Worm (Caenorhabditis elegans): ENCODE data around the gene H38K22.7.

The H38K22.7 gene

DNA sequence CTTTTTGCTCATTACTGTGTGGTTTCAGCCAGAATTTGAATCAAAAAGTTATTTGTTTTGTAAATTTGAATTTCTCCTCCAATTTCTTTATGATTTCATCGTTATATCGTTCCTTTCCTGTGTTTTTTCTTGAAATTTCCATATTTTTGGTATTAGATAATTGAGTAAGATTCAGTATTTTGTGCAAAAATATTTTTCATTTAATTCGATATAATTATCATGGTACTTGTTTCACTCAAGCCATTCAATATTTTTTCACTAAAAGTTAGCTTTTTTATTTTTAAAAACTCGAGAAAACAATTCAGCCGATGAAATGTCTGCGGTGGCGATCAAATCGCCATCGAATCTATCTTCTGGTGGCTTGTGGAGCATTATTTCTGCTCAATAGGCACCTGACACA lies 23.5 kb downstream of the H38K22.7 start, which contains the start of gene hse-5:
TSS of gene hse-5 (plus strand) at position 301 of the 400 bp plus-strand sequence.
- TF ChIP-seq hlh-17 (GFP tag; optimal IDR thresholded peaks at IDR 0.05; ENCODE audit: borderline replicate concordance) (no peak), sptf-1 (tag; optimal IDR thresholded peaks at IDR 0.05) (no peak), fkh-8 (tag; optimal IDR thresholded peaks at IDR 0.05) (no peak), pqm-1 (tag; optimal IDR thresholded peaks at IDR 0.05) (no peak), lsy-2 (tag; optimal IDR thresholded peaks at IDR 0.05) (no peak), mab-9 (GFP tag; IDR thresholded peaks at IDR 0.05) (no peak), tlp-1 (tag; optimal IDR thresholded peaks at IDR 0.05) (no peak), egl-27 (tag; optimal IDR thresholded peaks at IDR 0.05) (no peak), ceh-88 (GFP tag; IDR thresholded peaks at IDR 0.05) (no peak), pax-3 (tag; optimal IDR thresholded peaks at IDR 0.05) (no peak), C34B4.2 (tag; optimal IDR thresholded peaks at IDR 0.05) (no peak)

DNA sequence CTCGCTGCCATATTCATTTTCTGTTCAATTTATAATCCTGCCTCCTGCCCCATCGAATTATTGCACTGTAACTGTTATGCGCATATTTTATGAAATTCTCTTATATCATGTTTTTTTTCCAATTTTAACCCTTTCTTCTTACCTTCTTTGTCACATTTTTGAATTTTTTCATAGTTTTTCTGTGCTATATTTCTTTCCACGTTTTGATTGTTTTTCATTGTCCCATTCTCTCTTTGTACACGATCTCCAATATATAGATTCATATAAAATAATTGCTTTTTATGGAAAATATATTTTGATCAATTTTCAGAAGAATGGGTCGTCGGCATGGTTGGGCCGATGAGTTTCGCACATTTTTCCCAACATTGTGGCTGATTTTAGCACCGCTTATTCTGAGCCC lies 28.3 kb downstream of the H38K22.7 start, which contains the start of gene B0285.6:
TSS of gene B0285.6 (plus strand) at position 301 of the 400 bp plus-strand sequence.
- no peak for TF ChIP-seq zag-1 (tag; optimal IDR thresholded peaks at IDR 0.05)

DNA sequence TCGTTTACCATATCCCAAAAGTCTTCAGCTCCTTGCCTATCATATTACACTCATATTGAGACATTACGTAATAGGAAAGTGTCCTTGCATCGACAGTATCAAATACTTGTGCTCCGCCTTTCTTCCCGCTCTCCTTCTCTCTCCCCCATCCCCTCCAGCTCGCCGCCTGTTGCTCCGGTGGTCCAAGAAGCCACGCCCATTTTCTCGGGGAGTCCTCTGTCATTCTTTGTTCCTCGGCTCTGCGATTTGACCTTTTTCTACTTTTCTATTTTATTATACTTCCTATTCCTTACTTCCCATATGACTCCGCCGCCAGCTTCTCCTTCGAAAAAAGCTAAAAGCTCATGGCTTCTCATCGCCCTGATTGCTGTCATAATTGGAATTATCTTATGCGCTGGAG lies 34.9 kb downstream of the H38K22.7 start, which contains the start of gene mnp-1:
TSS of gene mnp-1 (plus strand) at position 211 of the 400 bp plus-strand sequence.
- TF ChIP-seq efl-1 (optimal IDR thresholded peaks at IDR 0.05) (no peak), efl-1 (GFP tag; optimal IDR thresholded peaks at IDR 0.05 in 1 of 2) (peak in 1 of 2 experiments; percentile 55), elt-2 (tag; optimal IDR thresholded peaks at IDR 0.05) (no peak), lin-35 (GFP tag; optimal IDR thresholded peaks at IDR 0.05) (no peak), isw-1 (GFP tag; IDR thresholded peaks at IDR 0.05) (no peak)

DNA sequence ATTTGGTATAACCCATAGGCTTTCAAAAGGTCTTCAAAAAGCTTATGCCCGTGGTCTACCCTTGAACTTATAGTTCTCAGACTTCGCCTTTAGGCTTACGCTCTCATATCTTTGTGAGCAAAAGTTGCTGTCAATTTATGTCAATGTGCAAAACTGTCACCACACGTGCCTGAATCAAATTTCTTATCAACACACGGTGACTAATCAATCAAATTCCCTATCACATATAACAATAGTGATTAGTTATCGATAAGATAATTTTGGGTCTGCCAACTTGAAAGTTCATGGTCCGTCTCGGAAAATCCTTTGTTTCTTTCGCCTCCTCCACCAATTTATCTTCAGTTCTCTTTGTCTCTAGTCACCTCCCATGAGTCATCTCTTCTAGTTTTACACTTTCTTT lies 35.9 kb downstream of the H38K22.7 start:
- TF ChIP-seq elt-2 (tag; optimal IDR thresholded peaks at IDR 0.05) (peak; percentile 27), aly-2 (tag; optimal IDR thresholded peaks at IDR 0.05) (no peak)

DNA sequence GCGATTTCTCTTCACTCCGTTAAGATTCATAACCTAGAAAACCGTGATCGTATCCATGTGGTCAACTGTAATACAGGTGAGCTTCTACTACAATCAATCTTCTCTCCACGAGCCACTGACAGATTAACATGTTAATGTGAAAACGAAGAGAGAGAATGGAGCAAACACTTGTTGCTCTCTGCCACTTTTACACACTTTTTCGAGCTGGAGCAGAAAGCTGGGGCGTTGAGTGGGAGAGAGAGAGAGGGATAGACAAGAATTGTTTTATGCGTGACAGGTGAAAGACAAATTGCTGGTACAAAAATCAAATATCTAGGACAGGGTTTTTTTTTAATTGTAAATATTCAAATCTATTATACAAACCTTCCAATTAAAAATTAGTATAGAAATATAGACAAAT lies 36.8 kb downstream of the H38K22.7 start:
- no peak for TF ChIP-seq alr-1 (tag; optimal IDR thresholded peaks at IDR 0.05; ENCODE audit: borderline replicate concordance)
- TF ChIP-seq tbx-2 (tag; optimal IDR thresholded peaks at IDR 0.05), result no peak
- no peak for TF ChIP-seq C04F5.9 (tag; optimal IDR thresholded peaks at IDR 0.05)
- no peak for TF ChIP-seq efl-3 (GFP tag; optimal IDR thresholded peaks at IDR 0.05)
- TF ChIP-seq aha-1 (tag; optimal IDR thresholded peaks at IDR 0.05), result no peak
- TF ChIP-seq rnt-1 (tag; optimal IDR thresholded peaks at IDR 0.05), result peak; percentile 64
- no peak for TF ChIP-seq nhr-77 (tag; optimal IDR thresholded peaks at IDR 0.05)
- TF ChIP-seq fkh-4 (tag; optimal IDR thresholded peaks at IDR 0.05; ENCODE audit: borderline replicate concordance), result no peak
- TF ChIP-seq nhr-90 (tag; optimal IDR thresholded peaks at IDR 0.05; ENCODE audit: poor library complexity), result no peak
- TF ChIP-seq grh-1 (GFP tag; IDR thresholded peaks at IDR 0.05), result no peak
- TF ChIP-seq fos-1 (tag; optimal IDR thresholded peaks at IDR 0.05), result no peak
- TF ChIP-seq lir-3 (tag; optimal IDR thresholded peaks at IDR 0.05; ENCODE audit: poor library complexity), result no peak
- no peak for TF ChIP-seq nhr-237 (tag; optimal IDR thresholded peaks at IDR 0.05)
- TF ChIP-seq lin-14 (GFP tag; optimal IDR thresholded peaks at IDR 0.05), result no peak
- no peak for TF ChIP-seq C34B4.2 (tag; optimal IDR thresholded peaks at IDR 0.05)
- no peak for TF ChIP-seq efl-1 (optimal IDR thresholded peaks at IDR 0.05)
- no peak for TF ChIP-seq efl-1 (GFP tag; optimal IDR thresholded peaks at IDR 0.05 in 1 of 2)
- no peak for TF ChIP-seq unc-86 (tag; optimal IDR thresholded peaks at IDR 0.05)
- no peak for TF ChIP-seq swsn-7 (tag; optimal IDR thresholded peaks at IDR 0.05)
- TF ChIP-seq sox-4 (tag; optimal IDR thresholded peaks at IDR 0.05), result no peak
- no peak for TF ChIP-seq nhr-84 (tag; optimal IDR thresholded peaks at IDR 0.05)
- no peak for TF ChIP-seq ces-1 (GFP tag; optimal IDR thresholded peaks at IDR 0.05)
- TF ChIP-seq irx-1 (tag; optimal IDR thresholded peaks at IDR 0.05), result no peak
- TF ChIP-seq aly-2 (tag; optimal IDR thresholded peaks at IDR 0.05), result no peak
- no peak for TF ChIP-seq unc-98 (GFP tag; IDR thresholded peaks at IDR 0.05)
- no peak for TF ChIP-seq unc-62 (GFP tag; optimal IDR thresholded peaks at IDR 0.05)
- TF ChIP-seq nhr-20 (tag; optimal IDR thresholded peaks at IDR 0.05), result no peak
- no peak for TF ChIP-seq fkh-8 (tag; optimal IDR thresholded peaks at IDR 0.05)
- no peak for TF ChIP-seq skn-1 (tag; optimal IDR thresholded peaks at IDR 0.05)
- no peak for TF ChIP-seq ceh-90 (tag; optimal IDR thresholded peaks at IDR 0.05)
- no peak for TF ChIP-seq unc-30 (tag; optimal IDR thresholded peaks at IDR 0.05)
- TF ChIP-seq mdl-1 (tag; optimal IDR thresholded peaks at IDR 0.05), result peak in 1 of 2 experiments; percentile 7
- TF ChIP-seq pax-3 (tag; optimal IDR thresholded peaks at IDR 0.05), result no peak
